Worm (Caenorhabditis elegans) whole organism, L3 larva: ENCODE data around the gene ZK816.1.

Experiments used
- ZK546.5 ChIP-seq: sonication (generic microtip); optimal IDR thresholded peaks from 2 replicates; lab custom pipeline; 2017; ENCODE audit warnings: missing biosample characterization, missing genetic modification characterization
- aly-2 ChIP-seq: fragments of 150-350 bp; optimal IDR thresholded peaks from 2 replicates; lab custom pipeline; 2014; ENCODE audit warnings: missing biosample characterization, missing genetic modification characterization
- ceh-16 ChIP-seq: sonication (generic microtip); optimal IDR thresholded peaks from 2 replicates; lab custom pipeline; 2017; ENCODE audit warnings: missing biosample characterization, missing genetic modification characterization
- ceh-28 ChIP-seq: fragments of 150-350 bp; optimal IDR thresholded peaks from 2 replicates; lab custom pipeline; 2014; ENCODE audit warnings: missing biosample characterization, missing genetic modification reagents, missing genetic modification characterization
- ceh-82 ChIP-seq: fragments of 150-350 bp; optimal IDR thresholded peaks from 2 replicates; lab custom pipeline; 2014; ENCODE audit warnings: missing biosample characterization, missing genetic modification characterization
- ceh-9 ChIP-seq: sonication (generic microtip); optimal IDR thresholded peaks from 2 replicates; lab custom pipeline; 2018; ENCODE audit warnings: missing biosample characterization, missing genetic modification characterization
- egl-5 ChIP-seq: fragments of 150-350 bp; optimal IDR thresholded peaks from 2 replicates; lab custom pipeline; 2017; ENCODE audit warnings: missing biosample characterization, missing genetic modification reagents, missing genetic modification characterization, inconsistent platforms
- elt-1 ChIP-seq: fragments of 150-350 bp; optimal IDR thresholded peaks from 2 replicates; lab custom pipeline; 2014; ENCODE audit warnings: missing biosample characterization, missing genetic modification characterization
- elt-3 ChIP-seq, 3 experiments: fragments of 150-350 bp in 1 of 3; sonication (generic microtip) in 2 of 3; optimal IDR thresholded peaks; 2 replicates in 2 of 3; 4 replicates in 1 of 3; lab custom pipeline; 2014 to 2017; ENCODE audit warnings: missing biosample characterization in 3 of 3, missing genetic modification characterization in 3 of 3
- eor-1 ChIP-seq, 2 experiments: fragments of 150-350 bp; optimal IDR thresholded peaks; 2 replicates each; lab custom pipeline; 2014 to 2018; ENCODE audit warnings: missing biosample characterization in 2 of 2, missing genetic modification characterization in 2 of 2
- fkh-10 ChIP-seq: sonication (generic microtip); optimal IDR thresholded peaks from 2 replicates; lab custom pipeline; 2017; ENCODE audit warnings: missing biosample characterization, missing genetic modification reagents, missing genetic modification characterization
- fkh-2 ChIP-seq: fragments of 150-350 bp; optimal IDR thresholded peaks from 2 replicates; lab custom pipeline; 2014; ENCODE audit warnings: missing biosample characterization, missing genetic modification reagents, missing genetic modification characterization
- lin-15B ChIP-seq: fragments of 150-350 bp; optimal IDR thresholded peaks from 2 replicates; lab custom pipeline; 2014; ENCODE audit warnings: missing biosample characterization, missing genetic modification characterization
- lin-39 ChIP-seq: fragments of 150-350 bp; optimal IDR thresholded peaks from 2 replicates; lab custom pipeline; 2018; ENCODE audit warnings: missing biosample characterization, missing genetic modification reagents, missing genetic modification characterization
- lsy-12 ChIP-seq: sonication (generic microtip); optimal IDR thresholded peaks from 2 replicates; lab custom pipeline; 2016; ENCODE audit warnings: mild to moderate bottlenecking, missing genetic modification characterization, missing compliant biosample characterization
- mdl-1 ChIP-seq: fragments of 150-350 bp; optimal IDR thresholded peaks from 2 replicates; lab custom pipeline; 2014; ENCODE audit warnings: missing biosample characterization, missing genetic modification characterization
- nfya-1 ChIP-seq: sonication (generic microtip); optimal IDR thresholded peaks from 2 replicates; lab custom pipeline; 2017; ENCODE audit warnings: missing genetic modification characterization, mild to moderate bottlenecking, missing compliant biosample characterization, antibody characterized with exemption, moderate library complexity; ENCODE audit not compliant: insufficient read depth
- nhr-12 ChIP-seq: fragments of 150-350 bp; optimal IDR thresholded peaks from 2 replicates; lab custom pipeline; 2014; ENCODE audit warnings: missing biosample characterization, missing genetic modification characterization
- nhr-23 ChIP-seq: fragments of 150-350 bp; optimal IDR thresholded peaks from 2 replicates; lab custom pipeline; 2014; ENCODE audit warnings: missing biosample characterization, missing genetic modification reagents, missing genetic modification characterization
- nhr-237 ChIP-seq: fragments of 150-350 bp; optimal IDR thresholded peaks from 2 replicates; lab custom pipeline; 2014; ENCODE audit warnings: missing biosample characterization, missing genetic modification characterization
- nhr-25 ChIP-seq: sonication (generic microtip); optimal IDR thresholded peaks from 2 replicates; lab custom pipeline; 2017; ENCODE audit warnings: missing biosample characterization, missing genetic modification characterization
- nhr-28 ChIP-seq: fragments of 150-350 bp; optimal IDR thresholded peaks from 2 replicates; lab custom pipeline; 2014; ENCODE audit warnings: missing biosample characterization, missing genetic modification characterization
- nhr-43 ChIP-seq: sonication (generic microtip); optimal IDR thresholded peaks from 2 replicates; lab custom pipeline; 2016; ENCODE audit warnings: mild to moderate bottlenecking, missing genetic modification characterization, missing compliant biosample characterization; ENCODE audit not compliant: poor library complexity, severe bottlenecking
- nhr-76 ChIP-seq: fragments of 150-350 bp; sonication (generic microtip); optimal IDR thresholded peaks from 5 replicates; lab custom pipeline; 2014; ENCODE audit warnings: missing biosample characterization, missing genetic modification characterization
- pha-4 ChIP-seq: fragments of 150-350 bp; optimal IDR thresholded peaks from 2 replicates; lab custom pipeline; 2014; ENCODE audit warnings: missing biosample characterization, missing genetic modification reagents, missing genetic modification characterization
- pqm-1 ChIP-seq: fragments of 150-350 bp; optimal IDR thresholded peaks from 2 replicates; lab custom pipeline; 2017; ENCODE audit warnings: missing biosample characterization, missing genetic modification characterization, inconsistent platforms
- skn-1 ChIP-seq: fragments of 150-350 bp; optimal IDR thresholded peaks from 2 replicates; lab custom pipeline; 2014; ENCODE audit warnings: missing biosample characterization, missing genetic modification characterization
- snpc-4 ChIP-seq: fragments of 150-350 bp; optimal IDR thresholded peaks from 2 replicates; lab custom pipeline; 2014; ENCODE audit warnings: missing biosample characterization, missing genetic modification characterization
- tbx-2 ChIP-seq: sonication (generic microtip); optimal IDR thresholded peaks from 2 replicates; lab custom pipeline; 2016; ENCODE audit warnings: mild to moderate bottlenecking, missing genetic modification characterization, missing compliant biosample characterization
- unc-39 ChIP-seq: sonication (generic microtip); optimal IDR thresholded peaks from 4 replicates; lab custom pipeline; 2017; ENCODE audit warnings: missing biosample characterization, missing genetic modification characterization
- zag-1 ChIP-seq: fragments of 150-350 bp; optimal IDR thresholded peaks from 2 replicates; lab custom pipeline; 2014; ENCODE audit warnings: missing biosample characterization, missing genetic modification characterization
- ztf-11 ChIP-seq: fragments of 150-350 bp; optimal IDR thresholded peaks from 2 replicates; lab custom pipeline; 2014; ENCODE audit warnings: missing biosample characterization, missing genetic modification characterization
- ztf-4 ChIP-seq: fragments of 150-350 bp; optimal IDR thresholded peaks from 2 replicates; lab custom pipeline; 2014; ENCODE audit warnings: missing biosample characterization, missing genetic modification characterization

The ZK816.1 gene

ce11 chrX:3343620-3344197 lies 7.8 kb upstream of the ZK816.1 start:
- TF ChIP-seq elt-3 (tag; optimal IDR thresholded peaks at IDR 0.05; lab: Kevin White, UChicago) (no peak), ceh-9 (tag; lab: Kevin White, UChicago) (no peak), nfya-1 (tag; lab: Kevin White, UChicago) (no peak), egl-5 (tag; lab: Kevin White, UChicago) (peak; percentile 18), elt-1 (tag; lab: Kevin White, UChicago) (peak; percentile 69), aly-2 (tag; lab: Kevin White, UChicago) (no peak), nhr-23 (tag; lab: Kevin White, UChicago) (peak; percentile 14), fkh-10 (no peak), mdl-1 (tag; lab: Kevin White, UChicago) (no peak), nhr-25 (peak; percentile 58), ZK546.5 (tag; lab: Kevin White, UChicago) (no peak), zag-1 (no peak)

- TF ChIP-seq nhr-43 (tag; lab: Kevin White, UChicago), result peak; percentile 24
- no peak for TF ChIP-seq egl-5 (tag; lab: Kevin White, UChicago)
- TF ChIP-seq nhr-237 (tag; lab: Kevin White, UChicago), result no peak
- peak; percentile 7 for TF ChIP-seq nhr-23 (tag; lab: Kevin White, UChicago)
- no peak for TF ChIP-seq lsy-12
- no peak for TF ChIP-seq skn-1
- no peak for TF ChIP-seq pqm-1
- TF ChIP-seq nhr-25, result no peak
- TF ChIP-seq nhr-28 (tag; lab: Kevin White, UChicago), result no peak
- TF ChIP-seq pha-4, result peak; percentile 0
- TF ChIP-seq ztf-11, result no peak
Observed at ce11 chrX:3347904-3348441, 3.5 kb upstream of the ZK816.1 start, which contains the start of gene ZK816.3. Gene ZK816.3, plus strand, starts transcription at chrX:3348391.

- no peak for TF ChIP-seq lin-39
- TF ChIP-seq skn-1, result no peak
- TF ChIP-seq elt-1 (tag; lab: Kevin White, UChicago), result no peak
- TF ChIP-seq nhr-28 (tag; lab: Kevin White, UChicago), result no peak
- TF ChIP-seq ceh-28 (tag; lab: Kevin White, UChicago), result no peak
- TF ChIP-seq egl-5 (tag; lab: Kevin White, UChicago), result no peak
- no peak for TF ChIP-seq fkh-10
- no peak for TF ChIP-seq nhr-43 (tag; lab: Kevin White, UChicago)
- no peak for TF ChIP-seq pqm-1
- no peak for TF ChIP-seq zag-1
- TF ChIP-seq elt-3 (tag; optimal IDR thresholded peaks at IDR 0.05; lab: Kevin White, UChicago), result no peak
- no peak for TF ChIP-seq ceh-82
- no peak for TF ChIP-seq nfya-1 (tag; lab: Kevin White, UChicago)
- TF ChIP-seq eor-1 (tag; optimal IDR thresholded peaks at IDR 0.05; lab: Kevin White, UChicago), result no peak
- no peak for TF ChIP-seq unc-39
- no peak for TF ChIP-seq ceh-16 (tag; lab: Kevin White, UChicago)
- no peak for TF ChIP-seq snpc-4 (tag; lab: Kevin White, UChicago)
- no peak for TF ChIP-seq mdl-1 (tag; lab: Kevin White, UChicago)
- TF ChIP-seq ceh-9 (tag; lab: Kevin White, UChicago), result no peak
Observed at ce11 chrX:3350306-3350705, 1.2 kb upstream of the ZK816.1 start, which contains the start of gene nspg-4. Gene nspg-4, minus strand, starts transcription at chrX:3350406.

- TF ChIP-seq skn-1, result no peak
- TF ChIP-seq nhr-76 (tag; lab: Kevin White, UChicago), result no peak
- TF ChIP-seq fkh-2 (tag; lab: Kevin White, UChicago), result no peak
- TF ChIP-seq zag-1, result no peak
- no peak for TF ChIP-seq ceh-28 (tag; lab: Kevin White, UChicago)
- TF ChIP-seq, all 47 proteins: peak for 0
Observed at ce11 chrX:3362378-3362777, 10.9 kb downstream of the ZK816.1 start, which contains the start of gene dhs-26. Gene dhs-26, minus strand, starts transcription at chrX:3362493.

- no peak for TF ChIP-seq ztf-11
- no peak for TF ChIP-seq nhr-12
- TF ChIP-seq nhr-43 (tag; lab: Kevin White, UChicago), result no peak
- TF ChIP-seq eor-1 (tag; optimal IDR thresholded peaks at IDR 0.05; lab: Kevin White, UChicago), result no peak
- no peak for TF ChIP-seq ztf-4
- TF ChIP-seq lin-15B, result no peak
- no peak for TF ChIP-seq nhr-76 (tag; lab: Kevin White, UChicago)
- no peak for TF ChIP-seq tbx-2 (tag; lab: Kevin White, UChicago)
Observed at ce11 chrX:3366782-3367181, 15.3 kb downstream of the ZK816.1 start.
